Fruit fly (Drosophila melanogaster) whole organism, pupa: ENCODE data around the gene CG1552.

Source experiments
- CG10348 ChIP-seq: fragments of 200-800 bp; sonication (Bioruptor generic); IDR thresholded peaks from 2 replicates; pipeline ENCODE4 v1.3.6; 2022; ENCODE audit warnings: missing biosample characterization, missing genetic modification characterization
- CG12605 ChIP-seq: fragments of 200-800 bp; sonication (Bioruptor generic); IDR thresholded peaks from 2 replicates; pipeline ENCODE4 v1.3.6; 2022; ENCODE audit warnings: missing biosample characterization, missing genetic modification characterization
- CG13204 ChIP-seq: fragments of 200-800 bp; sonication (Bioruptor generic); optimal IDR thresholded peaks from 2 replicates; lab custom pipeline; 2018; ENCODE audit warnings: missing biosample characterization, mild to moderate bottlenecking, missing genetic modification characterization, moderate library complexity
- CG14655 ChIP-seq: fragments of 200-800 bp; sonication (Bioruptor generic); optimal IDR thresholded peaks from 3 replicates; lab custom pipeline; 2017; ENCODE audit warnings: mild to moderate bottlenecking, missing biosample characterization, missing genetic modification reagents, missing genetic modification characterization
- CG15710 ChIP-seq: fragments of 200-800 bp; sonication (Bioruptor generic); optimal IDR thresholded peaks from 2 replicates; lab custom pipeline; 2018; ENCODE audit warnings: missing biosample characterization, mild to moderate bottlenecking, missing genetic modification characterization, moderate library complexity
- CG17806 ChIP-seq: fragments of 200-800 bp; sonication (Bioruptor generic); optimal IDR thresholded peaks from 2 replicates; lab custom pipeline; 2018; ENCODE audit warnings: missing biosample characterization, mild to moderate bottlenecking, missing genetic modification characterization, moderate library complexity
- CG32121 ChIP-seq: fragments of 200-800 bp; sonication (Bioruptor generic); IDR thresholded peaks from 2 replicates; pipeline ENCODE4 v1.3.6; 2022; ENCODE audit warnings: missing biosample characterization, missing genetic modification characterization
- CG34367 ChIP-seq: fragments of 200-800 bp; sonication (Bioruptor generic); optimal IDR thresholded peaks from 2 replicates; lab custom pipeline; 2018; ENCODE audit warnings: missing biosample characterization, mild to moderate bottlenecking, missing genetic modification characterization
- CG4496 ChIP-seq: fragments of 200-800 bp; sonication (Bioruptor generic); IDR thresholded peaks from 3 replicates; pipeline ENCODE4 v1.3.6; 2022; ENCODE audit warnings: missing biosample characterization, missing genetic modification characterization
- CG8159 ChIP-seq: fragments of 200-800 bp; sonication (Bioruptor generic); optimal IDR thresholded peaks from 3 replicates; lab custom pipeline; 2018; ENCODE audit warnings: missing biosample characterization, mild to moderate bottlenecking, missing genetic modification characterization, moderate library complexity
- CG8301 ChIP-seq: fragments of 200-800 bp; sonication (Bioruptor generic); optimal IDR thresholded peaks from 2 replicates; lab custom pipeline; 2018; ENCODE audit warnings: missing biosample characterization, mild to moderate bottlenecking, missing genetic modification characterization
- D1 ChIP-seq: fragments of 200-800 bp; sonication (Bioruptor generic); optimal IDR thresholded peaks from 2 replicates; lab custom pipeline; 2018; ENCODE audit warnings: missing biosample characterization, mild to moderate bottlenecking, missing genetic modification characterization, moderate library complexity
- EcR ChIP-seq: fragments of 200-800 bp; sonication (Bioruptor generic); optimal IDR thresholded peaks from 3 replicates; lab custom pipeline; 2019; ENCODE audit warnings: missing biosample characterization, missing genetic modification characterization, mild to moderate bottlenecking, moderate library complexity, missing genetic modification reagents
- Ets98B ChIP-seq: fragments of 200-800 bp; sonication (Bioruptor generic); IDR thresholded peaks from 2 replicates; pipeline ENCODE4 v1.3.6; 2022; ENCODE audit warnings: missing biosample characterization, missing genetic modification characterization
- Pif1B ChIP-seq: fragments of 200-800 bp; sonication (Bioruptor generic); optimal IDR thresholded peaks from 3 replicates; lab custom pipeline; 2016; ENCODE audit warnings: missing biosample characterization, missing genetic modification characterization
- Snoo ChIP-seq: fragments of 200-800 bp; sonication (Bioruptor generic); optimal IDR thresholded peaks from 3 replicates; lab custom pipeline; 2017; ENCODE audit warnings: missing biosample characterization, mild to moderate bottlenecking, missing genetic modification characterization, inconsistent platforms
- fd96Ca ChIP-seq: fragments of 200-800 bp; sonication (Bioruptor generic); IDR thresholded peaks from 3 replicates; pipeline ENCODE4 v1.3.6; 2022; ENCODE audit warnings: missing biosample characterization, missing genetic modification characterization
- gl ChIP-seq: fragments of 200-800 bp; sonication (Bioruptor generic); optimal IDR thresholded peaks from 2 replicates; lab custom pipeline; 2018; ENCODE audit warnings: missing biosample characterization, mild to moderate bottlenecking, missing genetic modification characterization
- rn ChIP-seq: fragments of 200-800 bp; sonication (Bioruptor generic); IDR thresholded peaks from 2 replicates; pipeline ENCODE4 v1.3.6; 2022; ENCODE audit warnings: missing biosample characterization, missing genetic modification characterization

Gene CG1552

DNA sequence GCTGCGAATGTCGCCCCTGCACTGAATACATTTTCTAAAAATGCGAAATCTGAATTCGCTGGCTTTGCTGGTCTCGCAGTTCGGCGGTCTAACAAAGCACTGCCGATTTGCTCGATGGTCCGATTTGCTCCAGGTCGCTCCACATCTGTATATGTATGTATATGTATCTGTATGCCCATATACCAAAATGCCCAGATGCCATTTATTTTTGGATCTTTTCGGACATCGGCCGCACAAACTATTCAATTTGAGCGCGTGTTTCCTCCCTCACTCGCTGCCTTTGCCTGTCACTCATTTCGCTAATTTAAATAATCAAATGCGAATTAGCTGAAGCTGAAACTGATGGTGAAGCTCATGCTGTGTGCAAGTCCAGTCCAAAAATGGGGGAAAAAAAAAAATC lies 9.7 kb upstream of the CG1552 start, which contains the start of gene CG1537:
CG1537 (minus strand) TSS at position 101 of the 400 bp plus-strand sequence.
- no peak for TF ChIP-seq CG4496 (GFP tag; lab: Robert Waterston, UW)
- no peak for TF ChIP-seq fd96Ca (GFP tag; lab: Robert Waterston, UW)
- no peak for TF ChIP-seq CG8159 (tag; lab: Kevin White, UChicago)
- no peak for TF ChIP-seq EcR (GFP tag; lab: Kevin White, UChicago)
- TF ChIP-seq Pif1B (GFP tag; lab: Kevin White, UChicago): no peak
- TF ChIP-seq Snoo (tag; lab: Kevin White, UChicago): no peak
- TF ChIP-seq CG32121 (GFP tag; lab: Robert Waterston, UW): no peak
- TF ChIP-seq CG13204: no peak
- TF ChIP-seq CG34367 (tag; lab: Kevin White, UChicago): no peak
- TF ChIP-seq CG8301 (tag; lab: Kevin White, UChicago): no peak
- no peak for TF ChIP-seq Ets98B (GFP tag; lab: Robert Waterston, UW)
- no peak for TF ChIP-seq CG15710 (tag; lab: Kevin White, UChicago)
- TF ChIP-seq rn (GFP tag; lab: Robert Waterston, UW): no peak
- TF ChIP-seq CG17806 (tag; lab: Kevin White, UChicago): no peak
- TF ChIP-seq CG14655 (GFP tag; lab: Kevin White, UChicago): no peak

DNA sequence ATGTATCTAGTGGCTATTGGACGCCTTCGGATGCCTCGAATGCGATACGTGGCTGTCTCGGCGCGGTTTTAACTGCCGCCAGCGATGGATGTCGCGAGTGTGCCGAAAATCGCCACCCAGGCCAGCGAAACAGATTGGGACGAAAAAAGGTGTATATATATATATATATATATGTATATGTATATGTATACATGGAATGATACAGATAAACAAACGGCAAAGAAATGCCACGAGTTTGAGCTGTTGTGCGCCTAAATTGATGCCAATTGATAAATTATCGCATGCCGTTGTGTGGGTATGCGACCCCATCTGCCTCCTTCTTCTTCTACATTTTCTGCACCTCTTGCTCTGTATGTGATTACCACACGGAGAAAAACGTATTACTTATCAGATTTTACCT lies 6.2 kb upstream of the CG1552 start, which contains the start of gene CG1545:
CG1545 (minus strand) TSS at position 101 of the 400 bp plus-strand sequence.
- TF ChIP-seq D1 (tag; lab: Kevin White, UChicago) (no peak), CG10348 (GFP tag; lab: Robert Waterston, UW) (no peak), CG15710 (tag; lab: Kevin White, UChicago) (no peak), CG34367 (tag; lab: Kevin White, UChicago) (no peak), CG12605 (GFP tag; lab: Robert Waterston, UW) (no peak), rn (GFP tag; lab: Robert Waterston, UW) (no peak), gl (no peak), CG32121 (GFP tag; lab: Robert Waterston, UW) (no peak), CG8301 (tag; lab: Kevin White, UChicago) (no peak), CG14655 (GFP tag; lab: Kevin White, UChicago) (no peak), fd96Ca (GFP tag; lab: Robert Waterston, UW) (no peak)
- TF ChIP-seq, all 21 proteins: peak for 0

DNA sequence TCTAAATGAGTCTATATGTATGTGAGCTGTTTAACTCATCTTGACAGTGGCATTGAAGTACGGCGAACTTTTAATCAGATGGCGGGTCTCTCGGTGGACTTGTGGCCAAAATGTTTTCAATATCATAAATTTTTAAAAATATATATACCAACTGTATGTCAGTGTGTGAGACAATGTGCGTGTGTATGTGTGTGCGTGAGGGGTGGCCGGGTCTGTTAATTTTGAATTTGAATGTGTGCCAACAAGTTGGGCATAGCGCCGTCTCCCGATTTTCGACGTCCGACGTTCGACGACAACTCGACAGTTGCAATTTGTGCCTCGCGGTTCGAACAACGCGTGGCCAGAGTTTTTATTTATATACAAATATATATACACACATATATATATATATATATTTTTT lies 8.9 kb downstream of the CG1552 start, which contains the start of gene SmydA-4:
SmydA-4 (plus strand) TSS at position 301 of the 400 bp plus-strand sequence.
- TF ChIP-seq CG14655 (GFP tag; lab: Kevin White, UChicago) (no peak), CG8159 (tag; lab: Kevin White, UChicago) (no peak), CG32121 (GFP tag; lab: Robert Waterston, UW) (peak; percentile 15; the same call in 1 of the 2 replicates)

DNA sequence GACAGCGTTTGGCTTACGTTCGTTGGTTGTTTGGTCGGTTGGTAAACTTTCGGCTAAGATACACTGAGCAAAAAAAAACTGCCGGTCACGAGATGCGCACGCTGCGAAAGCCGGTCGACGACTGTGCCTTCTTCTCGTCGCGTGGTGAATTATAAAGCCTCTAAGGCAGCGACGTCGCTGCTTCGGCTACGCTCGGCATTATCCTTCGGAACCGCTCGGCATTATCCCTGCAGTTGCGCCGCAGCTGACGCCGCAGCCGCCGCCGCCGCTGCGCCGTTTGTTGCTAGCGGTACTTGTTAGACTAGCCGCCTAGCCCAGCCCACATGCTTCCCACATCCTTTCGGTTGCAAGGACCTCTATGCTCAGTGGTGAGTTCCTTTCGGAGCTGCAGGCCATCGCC lies 13.6 kb downstream of the CG1552 start, which contains the start of gene vex:
vex (minus strand) TSS at position 114 of the 400 bp plus-strand sequence.
- TF ChIP-seq Pif1B (GFP tag; lab: Kevin White, UChicago) (no peak), rn (GFP tag; lab: Robert Waterston, UW) (no peak), CG13204 (no peak), Ets98B (GFP tag; lab: Robert Waterston, UW) (no peak), EcR (GFP tag; lab: Kevin White, UChicago) (no peak), CG14655 (GFP tag; lab: Kevin White, UChicago) (no peak)
